Fruit fly (Drosophila melanogaster): Measurements from ENCODE around the gene dar1.

Gene dar1

DNA sequence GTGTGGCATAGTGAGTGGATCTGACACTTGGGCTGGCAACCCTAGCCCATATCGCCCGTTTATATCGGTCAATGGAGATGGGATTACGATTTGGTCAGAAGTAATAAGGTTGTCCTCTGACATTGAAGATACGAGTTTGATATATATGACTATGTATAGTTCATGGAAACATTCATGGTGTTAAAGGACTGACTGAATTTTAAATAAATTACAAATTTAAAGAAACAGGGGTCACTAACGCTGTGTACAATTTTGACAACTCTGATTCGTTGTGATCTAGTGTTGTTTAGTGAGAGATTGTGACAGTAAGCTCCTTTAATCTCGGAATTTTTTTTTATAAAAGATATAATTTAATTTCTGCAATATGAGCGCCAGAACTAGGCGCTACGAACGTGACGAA, 32.6 kb downstream of the dar1 start, which contains the start of gene CG43098:
CG43098 (plus strand) TSS at position 301 of the 400 bp plus-strand sequence.
- TF ChIP-seq Vsx2 (GFP tag; optimal IDR thresholded peaks at IDR 0.05; ENCODE audit: partially characterized antibody) (no peak), brk (GFP tag; optimal IDR thresholded peaks at IDR 0.05) (no peak), HLH106 (tag; optimal IDR thresholded peaks at IDR 0.05) (no peak), br (GFP tag; optimal IDR thresholded peaks at IDR 0.05) (no peak), woc (GFP tag; optimal IDR thresholded peaks at IDR 0.05) (no peak), CrebA (GFP tag; optimal IDR thresholded peaks at IDR 0.05; ENCODE audit: borderline replicate concordance) (no peak), CG9705 (GFP tag; optimal IDR thresholded peaks at IDR 0.05) (no peak), dl (GFP tag; optimal IDR thresholded peaks at IDR 0.05; ENCODE audit: insufficient read depth in 1 of 2, partially characterized antibody in 2 of 2) (no peak), rgr (GFP tag; optimal IDR thresholded peaks at IDR 0.05) (no peak), usp (GFP tag; optimal IDR thresholded peaks at IDR 0.05) (no peak), Myc (optimal IDR thresholded peaks at IDR 0.05) (no peak), Jra (GFP tag; optimal IDR thresholded peaks at IDR 0.05) (no peak)

- TF ChIP-seq sv (GFP tag; optimal IDR thresholded peaks at IDR 0.05) (peak; percentile 42), rgr (GFP tag; optimal IDR thresholded peaks at IDR 0.05) (peak; percentile 45), Myc (optimal IDR thresholded peaks at IDR 0.05) (no peak), sage (GFP tag; optimal IDR thresholded peaks at IDR 0.05) (no peak), brk (GFP tag; optimal IDR thresholded peaks at IDR 0.05) (no peak), psq (GFP tag; optimal IDR thresholded peaks at IDR 0.05) (peak; percentile 16), foxo (GFP tag; optimal IDR thresholded peaks at IDR 0.05) (no peak), N (GFP tag; optimal IDR thresholded peaks at IDR 0.05) (no peak), jim (GFP tag; optimal IDR thresholded peaks at IDR 0.05) (no peak), Vsx2 (GFP tag; optimal IDR thresholded peaks at IDR 0.05; ENCODE audit: partially characterized antibody) (no peak), Sp1 (GFP tag; optimal IDR thresholded peaks at IDR 0.05) (peak; percentile 28), Hr83 (GFP tag; optimal IDR thresholded peaks at IDR 0.05; ENCODE audit: poor library complexity, severe bottlenecking) (no peak), usp (GFP tag; optimal IDR thresholded peaks at IDR 0.05) (no peak), tai (GFP tag; optimal IDR thresholded peaks at IDR 0.05) (peak; percentile 60), CG9705 (GFP tag; optimal IDR thresholded peaks at IDR 0.05) (no peak), Abd-B (GFP tag; optimal IDR thresholded peaks at IDR 0.05) (no peak), dmrt93B (GFP tag; optimal IDR thresholded peaks at IDR 0.05) (no peak), OdsH (GFP tag; optimal IDR thresholded peaks at IDR 0.05) (peak; percentile 50), Mio (GFP tag; optimal IDR thresholded peaks at IDR 0.05) (no peak), lola (GFP tag; optimal IDR thresholded peaks at IDR 0.05) (no peak), dl (GFP tag; optimal IDR thresholded peaks at IDR 0.05; ENCODE audit: insufficient read depth in 1 of 2, partially characterized antibody in 2 of 2) (no peak), Hr78 (GFP tag; optimal IDR thresholded peaks at IDR 0.05) (no peak), HLH106 (tag; optimal IDR thresholded peaks at IDR 0.05) (no peak), CG32264 (GFP tag; optimal IDR thresholded peaks at IDR 0.05) (no peak), Jra (GFP tag; optimal IDR thresholded peaks at IDR 0.05) (no peak), Hnf4 (GFP tag; optimal IDR thresholded peaks at IDR 0.05) (peak; percentile 12), br (GFP tag; optimal IDR thresholded peaks at IDR 0.05) (peak; percentile 26), ey (GFP tag; optimal IDR thresholded peaks at IDR 0.05) (peak; percentile 56), pan (optimal IDR thresholded peaks at IDR 0.05) (no peak), fru (GFP tag; optimal IDR thresholded peaks at IDR 0.05) (no peak)
Observed at dm6 chr3L:3665288-3666210, 39.4 kb downstream of the dar1 start.

DNA sequence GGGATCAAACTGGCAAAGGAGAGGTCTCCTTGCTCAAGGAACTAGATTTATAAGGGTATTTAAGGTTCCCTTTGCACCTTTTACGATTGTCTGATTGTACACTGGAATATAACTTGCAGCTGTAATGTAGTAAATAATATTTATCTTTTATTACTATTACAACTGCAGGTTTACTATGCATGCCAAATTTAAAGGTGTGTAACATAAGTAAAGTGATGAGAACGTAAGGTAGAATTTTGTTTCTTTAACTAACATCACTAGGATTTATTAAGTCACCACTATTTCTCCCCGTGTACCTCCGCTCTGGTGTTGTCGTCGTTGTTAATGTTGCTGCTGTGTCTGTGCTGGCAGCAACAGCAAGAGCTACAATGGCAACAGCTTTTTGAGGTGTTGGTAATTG, 41.4 kb downstream of the dar1 start:
- TF ChIP-seq rgr (GFP tag; optimal IDR thresholded peaks at IDR 0.05) (no peak), OdsH (GFP tag; optimal IDR thresholded peaks at IDR 0.05) (no peak), CG32264 (GFP tag; optimal IDR thresholded peaks at IDR 0.05) (no peak), lola (GFP tag; optimal IDR thresholded peaks at IDR 0.05) (no peak), sv (GFP tag; optimal IDR thresholded peaks at IDR 0.05) (no peak), Hr78 (GFP tag; optimal IDR thresholded peaks at IDR 0.05) (no peak), dl (GFP tag; optimal IDR thresholded peaks at IDR 0.05; ENCODE audit: insufficient read depth in 1 of 2, partially characterized antibody in 2 of 2) (no peak), Abd-B (GFP tag; optimal IDR thresholded peaks at IDR 0.05) (no peak), tai (GFP tag; optimal IDR thresholded peaks at IDR 0.05) (no peak), fru (GFP tag; optimal IDR thresholded peaks at IDR 0.05) (no peak), h (GFP tag; optimal IDR thresholded peaks at IDR 0.05) (no peak), woc (GFP tag; optimal IDR thresholded peaks at IDR 0.05) (no peak), Hnf4 (GFP tag; optimal IDR thresholded peaks at IDR 0.05) (no peak), Hr83 (GFP tag; optimal IDR thresholded peaks at IDR 0.05; ENCODE audit: poor library complexity, severe bottlenecking) (no peak), jim (GFP tag; optimal IDR thresholded peaks at IDR 0.05) (no peak), psq (GFP tag; optimal IDR thresholded peaks at IDR 0.05) (no peak)
